Worm (Caenorhabditis elegans): ENCODE data around the gene Y39H10A.1.

DNA sequence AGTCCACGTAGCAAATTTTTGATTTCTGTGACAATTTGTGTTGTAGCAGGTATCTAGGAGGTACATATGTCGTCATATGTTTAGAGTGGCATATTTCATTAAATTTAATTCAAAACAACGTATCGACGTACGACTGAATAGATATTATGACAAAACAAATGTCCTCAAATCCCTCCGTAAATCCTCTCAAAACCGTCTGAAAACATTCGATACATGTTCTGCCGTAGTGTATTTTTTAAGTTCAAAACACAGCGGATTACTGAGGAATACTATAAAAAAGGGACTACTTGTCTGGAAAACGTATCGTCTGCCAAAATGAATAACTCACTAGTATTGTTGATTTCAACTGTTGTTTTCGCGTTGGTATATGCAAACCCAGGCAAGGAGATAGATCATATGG is 1.3 kb downstream of the Y39H10A.1 start, which contains the start of gene R08E5.4:
- TF ChIP-seq pqm-1 (tag; optimal IDR thresholded peaks at IDR 0.05): no peak
- TF ChIP-seq lin-13 (GFP tag; optimal IDR thresholded peaks at IDR 0.05): no peak
- no peak for TF ChIP-seq nhr-71 (tag; optimal IDR thresholded peaks at IDR 0.05)
- no peak for TF ChIP-seq blmp-1 (tag; optimal IDR thresholded peaks at IDR 0.05)
- no peak for TF ChIP-seq zag-1 (tag; optimal IDR thresholded peaks at IDR 0.05)
- TF ChIP-seq snpc-4 (tag; optimal IDR thresholded peaks at IDR 0.05): no peak
- TF ChIP-seq nhr-237 (tag; optimal IDR thresholded peaks at IDR 0.05): no peak
- no peak for TF ChIP-seq lin-39 (tag; optimal IDR thresholded peaks at IDR 0.05)

All from whole organism, L1 larva.